Worm (Caenorhabditis elegans): ENCODE results near the gene M01F1.4.

Gene M01F1.4

DNA sequence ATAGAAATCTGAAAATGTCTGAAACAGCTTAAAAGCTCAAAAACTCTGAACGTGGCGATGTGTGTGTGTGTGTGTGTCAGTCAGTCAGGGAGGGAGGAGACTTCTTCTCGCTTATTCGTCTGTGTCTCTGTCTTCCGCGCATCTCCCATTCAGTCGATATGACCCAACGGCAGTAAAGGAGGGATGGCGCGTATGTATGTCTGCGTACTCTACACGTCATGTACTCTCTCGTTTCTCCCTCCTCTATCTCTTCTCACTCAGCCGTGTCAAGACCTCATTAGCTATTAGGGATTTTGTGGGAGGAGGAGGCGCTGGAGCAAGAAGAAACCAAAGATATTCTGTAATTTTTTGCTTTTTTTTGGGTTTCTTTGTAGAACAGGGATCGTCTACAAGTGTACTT is 22.2 kb upstream of the M01F1.4 start (continued):
- TF ChIP-seq snpc-4 (tag; optimal IDR thresholded peaks at IDR 0.05), result no peak
- TF ChIP-seq pha-4 (GFP tag; IDR thresholded peaks at IDR 0.05), result no peak
- TF ChIP-seq pha-4 (tag; optimal IDR thresholded peaks at IDR 0.05), result no peak
- peak; percentile 38; the same call in 1 of the 2 replicates for TF ChIP-seq dmd-6 (GFP tag; IDR thresholded peaks at IDR 0.05)
- no peak for TF ChIP-seq vab-7 (GFP tag; IDR thresholded peaks at IDR 0.05)
- TF ChIP-seq skn-1 (tag; optimal IDR thresholded peaks at IDR 0.05), result no peak
- TF ChIP-seq mxl-3 (GFP tag; optimal IDR thresholded peaks at IDR 0.05), result no peak
- no peak for TF ChIP-seq dmd-8 (GFP tag; IDR thresholded peaks at IDR 0.05)
- no peak for TF ChIP-seq set-16 (GFP tag; IDR thresholded peaks at IDR 0.05)
- TF ChIP-seq hlh-11 (tag; optimal IDR thresholded peaks at IDR 0.05), result peak; percentile 51
- no peak for TF ChIP-seq ceh-32 (tag; optimal IDR thresholded peaks at IDR 0.05; ENCODE audit: poor library complexity)
- no peak for TF ChIP-seq arid-1 (GFP tag; conservative IDR thresholded peaks at IDR 0.05)
- no peak for TF ChIP-seq nhr-25 (tag; optimal IDR thresholded peaks at IDR 0.05; ENCODE audit: borderline replicate concordance, insufficient read depth)
- TF ChIP-seq spr-1 (tag; optimal IDR thresholded peaks at IDR 0.05), result no peak
- peak; percentile 71 for TF ChIP-seq mep-1 (tag; optimal IDR thresholded peaks at IDR 0.05)
- TF ChIP-seq lsy-2 (tag; optimal IDR thresholded peaks at IDR 0.05), result peak; percentile 57 to 62
- no peak for TF ChIP-seq unc-39 (tag; optimal IDR thresholded peaks at IDR 0.05)
- no peak for TF ChIP-seq R02D3.7 (tag; optimal IDR thresholded peaks at IDR 0.05)
- TF ChIP-seq lim-7 (GFP tag; IDR thresholded peaks at IDR 0.05), result no peak
- no peak for TF ChIP-seq daf-12 (tag; optimal IDR thresholded peaks at IDR 0.05)
- TF ChIP-seq nhr-77 (tag; optimal IDR thresholded peaks at IDR 0.05), result no peak
- TF ChIP-seq lin-39 (tag; optimal IDR thresholded peaks at IDR 0.05), result no peak
- TF ChIP-seq ceh-82 (tag; optimal IDR thresholded peaks at IDR 0.05), result no peak
- peak; percentile 77 for TF ChIP-seq hlh-30 (tag; optimal IDR thresholded peaks at IDR 0.05; ENCODE audit: insufficient read depth)
- peak; percentile 18 for TF ChIP-seq lin-13 (GFP tag; optimal IDR thresholded peaks at IDR 0.05)
- no peak for TF ChIP-seq egl-27 (tag; optimal IDR thresholded peaks at IDR 0.05)
- TF ChIP-seq ctbp-1 (GFP tag; IDR thresholded peaks at IDR 0.05), result 0 out of 2 replicates have a peak, but pooled peaks have one; percentile 44
- TF ChIP-seq nhr-42 (GFP tag; IDR thresholded peaks at IDR 0.05), result no peak
- TF ChIP-seq zfp-3 (GFP tag; conservative IDR thresholded peaks at IDR 0.05), result no peak
- TF ChIP-seq mdl-1 (tag; optimal IDR thresholded peaks at IDR 0.05), result no peak
- TF ChIP-seq T20F7.1 (GFP tag; optimal IDR thresholded peaks at IDR 0.05), result no peak
- TF ChIP-seq dpl-1 (GFP tag; optimal IDR thresholded peaks at IDR 0.05), result peak; percentile 31
- TF ChIP-seq mes-2 (tag; optimal IDR thresholded peaks at IDR 0.05; ENCODE audit: poor library complexity, severe bottlenecking), result peak; percentile 53
- TF ChIP-seq ceh-62 (tag; optimal IDR thresholded peaks at IDR 0.05), result no peak
- TF ChIP-seq Y5F2A.4 (GFP tag; optimal IDR thresholded peaks at IDR 0.05), result no peak
- TF ChIP-seq T26A8.4 (GFP tag; IDR thresholded peaks at IDR 0.05), result no peak
- TF ChIP-seq mxl-2 (GFP tag; conservative IDR thresholded peaks at IDR 0.05), result no peak
- no peak for TF ChIP-seq F10B5.3 (tag; optimal IDR thresholded peaks at IDR 0.05)
- no peak for TF ChIP-seq daf-19 (GFP tag; conservative IDR thresholded peaks at IDR 0.05)
- TF ChIP-seq daf-8 (GFP tag; IDR thresholded peaks at IDR 0.05), result no peak
- TF ChIP-seq nhr-10 (tag; optimal IDR thresholded peaks at IDR 0.05), result no peak
- TF ChIP-seq hif-1 (tag; optimal IDR thresholded peaks at IDR 0.05), result no peak
- TF ChIP-seq snpc-1.2 (GFP tag; IDR thresholded peaks at IDR 0.05), result no peak
- no peak for TF ChIP-seq Y48G9A.11 (GFP tag; IDR thresholded peaks at IDR 0.05)
- TF ChIP-seq madf-5 (GFP tag; IDR thresholded peaks at IDR 0.05), result no peak
- TF ChIP-seq tra-1 (GFP tag; IDR thresholded peaks at IDR 0.05), result no peak
- TF ChIP-seq ama-1 (optimal IDR thresholded peaks at IDR 0.05), result no peak
